Worm (Caenorhabditis elegans): ENCODE measurements around the gene R07H5.9.

DNA sequence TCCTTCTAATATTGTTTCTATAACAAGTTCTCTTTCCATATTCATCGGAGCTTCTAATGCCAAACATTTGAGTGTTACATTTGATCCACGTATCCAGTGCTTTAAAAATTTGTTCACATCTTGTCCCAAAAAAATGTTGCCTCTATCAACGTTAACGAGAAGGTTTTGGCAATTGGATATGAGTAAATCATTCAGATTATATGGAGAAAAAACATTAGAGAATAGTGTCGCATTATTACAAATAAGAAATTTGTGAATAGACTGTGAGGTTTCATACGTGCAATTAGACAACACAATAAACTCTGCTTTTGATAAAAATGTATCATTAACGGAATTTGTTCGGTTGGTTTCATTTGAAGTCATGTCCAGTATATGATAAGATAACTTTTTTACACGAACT lies 47.4 kb upstream of the R07H5.9 start, which contains the start of gene mboa-4:
- no peak for TF ChIP-seq F22D6.2 (tag; optimal IDR thresholded peaks at IDR 0.05)
- TF ChIP-seq nhr-179 (tag; optimal IDR thresholded peaks at IDR 0.05): no peak
- TF ChIP-seq F49E8.2 (tag; optimal IDR thresholded peaks at IDR 0.05; ENCODE audit: insufficient read depth): no peak
- TF ChIP-seq mes-4 (tag; optimal IDR thresholded peaks at IDR 0.05): no peak
- no peak for TF ChIP-seq ekl-4 (GFP tag; IDR thresholded peaks at IDR 0.05)
- TF ChIP-seq hmg-1.2 (GFP tag; IDR thresholded peaks at IDR 0.05): no peak
- TF ChIP-seq unc-62 (GFP tag; optimal IDR thresholded peaks at IDR 0.05): no peak
- no peak for TF ChIP-seq Y95B8A.8 (GFP tag; IDR thresholded peaks at IDR 0.05)

Data from whole organism, young adult.